Worm (Caenorhabditis elegans) whole organism, L4 larva: ENCODE measurements around the gene M03B6.5.

Source experiments
- D1046.2 ChIP-seq: fragments of 200-800 bp; sonication (Bioruptor generic); IDR thresholded peaks from 2 replicates; pipeline ENCODE4 v1.3.6; 2022; ENCODE audit warnings: missing genetic modification characterization, missing compliant biosample characterization
- F10B5.3 ChIP-seq: sonication (generic microtip); optimal IDR thresholded peaks from 2 replicates; lab custom pipeline; 2016; ENCODE audit warnings: mild to moderate bottlenecking, missing genetic modification characterization, missing compliant biosample characterization
- F26F4.8 ChIP-seq: fragments of 200-800 bp; sonication (Bioruptor generic); conservative IDR thresholded peaks from 2 replicates; pipeline ENCODE4 v1.3.6; 2022; ENCODE audit warnings: missing genetic modification characterization, missing compliant biosample characterization
- F44E2.7 ChIP-seq: fragments of 200-800 bp; sonication (Bioruptor generic); IDR thresholded peaks from 2 replicates; pipeline ENCODE4 v2.1.2; 2022; ENCODE audit warnings: missing genetic modification characterization, missing compliant biosample characterization
- F49E8.2 ChIP-seq: sonication (generic microtip); optimal IDR thresholded peaks from 2 replicates; lab custom pipeline; 2016; ENCODE audit warnings: missing compliant biosample characterization, mild to moderate bottlenecking, missing genetic modification characterization, borderline replicate concordance
- R02D3.7 ChIP-seq: fragments of 150-350 bp; sonication (generic microtip); optimal IDR thresholded peaks from 3 replicates; lab custom pipeline; 2014; ENCODE audit warnings: missing biosample characterization, missing genetic modification characterization
- T20F7.1 ChIP-seq: fragments of 200-800 bp; sonication (Bioruptor generic); optimal IDR thresholded peaks from 2 replicates; lab custom pipeline; 2018; ENCODE audit warnings: mild to moderate bottlenecking, missing genetic modification characterization, missing compliant biosample characterization
- aha-1 ChIP-seq: fragments of 150-350 bp; peaks from one replicate; lab custom pipeline; 2014; ENCODE audit warnings: missing biosample characterization, missing genetic modification characterization
- arid-1 ChIP-seq: fragments of 200-800 bp; sonication (Bioruptor generic); conservative IDR thresholded peaks from 2 replicates; pipeline ENCODE4 v1.3.6; 2022; ENCODE audit warnings: missing genetic modification reagents, missing genetic modification characterization, missing compliant biosample characterization
- ceh-20 ChIP-seq: fragments of 200-800 bp; sonication (Bioruptor generic); IDR thresholded peaks from 2 replicates; pipeline ENCODE4 v1.3.6; 2022; ENCODE audit warnings: missing genetic modification reagents, missing genetic modification characterization, missing compliant biosample characterization
- ceh-32 ChIP-seq: sonication (generic microtip); optimal IDR thresholded peaks from 2 replicates; lab custom pipeline; 2016; ENCODE audit warnings: mild to moderate bottlenecking, missing genetic modification characterization, missing compliant biosample characterization; ENCODE audit not compliant: poor library complexity
- ceh-44 ChIP-seq: fragments of 200-800 bp; sonication (Bioruptor generic); IDR thresholded peaks from 2 replicates; pipeline ENCODE4 v1.3.6; 2022; ENCODE audit warnings: missing genetic modification reagents, missing genetic modification characterization, missing compliant biosample characterization
- ceh-62 ChIP-seq: sonication (generic microtip); optimal IDR thresholded peaks from 2 replicates; lab custom pipeline; 2017; ENCODE audit warnings: missing biosample characterization, missing genetic modification characterization
- daf-12 ChIP-seq: fragments of 150-350 bp; optimal IDR thresholded peaks from 2 replicates; lab custom pipeline; 2014; ENCODE audit warnings: missing biosample characterization, missing genetic modification reagents, missing genetic modification characterization
- daf-16 ChIP-seq, 3 experiments: sonication (generic microtip); optimal IDR thresholded peaks; 2 replicates each; lab custom pipeline; 2016 to 2017; ENCODE audit warnings: missing genetic modification characterization in 3 of 3, missing genetic modification reagents in 3 of 3, mild to moderate bottlenecking in 2 of 3, missing compliant biosample characterization in 2 of 3, missing biosample characterization in 1 of 3, moderate library complexity in 1 of 3
- dmd-6 ChIP-seq: fragments of 200-800 bp; sonication (Bioruptor generic); IDR thresholded peaks from 2 replicates; pipeline ENCODE4 v1.3.6; 2022; ENCODE audit warnings: missing genetic modification reagents, missing genetic modification characterization, missing compliant biosample characterization
- dmd-8 ChIP-seq: fragments of 200-800 bp; sonication (Bioruptor generic); IDR thresholded peaks from 2 replicates; pipeline ENCODE4 v1.3.6; 2022; ENCODE audit warnings: missing genetic modification characterization, missing compliant biosample characterization
- duxl-1 ChIP-seq: sonication (generic microtip); optimal IDR thresholded peaks from 2 replicates; lab custom pipeline; 2016; ENCODE audit warnings: mild to moderate bottlenecking, missing genetic modification characterization, moderate library complexity, missing compliant biosample characterization; ENCODE audit not compliant: poor library complexity
- fkh-10 ChIP-seq: fragments of 150-350 bp; optimal IDR thresholded peaks from 2 replicates; lab custom pipeline; 2014; ENCODE audit warnings: missing biosample characterization, missing genetic modification reagents, missing genetic modification characterization
- fos-1 ChIP-seq: fragments of 150-350 bp; optimal IDR thresholded peaks from 2 replicates; lab custom pipeline; 2014; ENCODE audit warnings: missing biosample characterization, missing genetic modification characterization
- gei-8 ChIP-seq: fragments of 200-800 bp; sonication (Bioruptor generic); optimal IDR thresholded peaks from 2 replicates; lab custom pipeline; 2018; ENCODE audit warnings: mild to moderate bottlenecking, missing genetic modification characterization, missing compliant biosample characterization
- hlh-11 ChIP-seq: fragments of 200-800 bp; sonication (Bioruptor generic); optimal IDR thresholded peaks from 2 replicates; lab custom pipeline; 2018; ENCODE audit warnings: mild to moderate bottlenecking, missing genetic modification characterization, missing compliant biosample characterization
- hlh-30 ChIP-seq: sonication (generic microtip); optimal IDR thresholded peaks from 2 replicates; lab custom pipeline; 2017; ENCODE audit warnings: antibody characterized with exemption, mild to moderate bottlenecking, missing genetic modification characterization, missing compliant biosample characterization; ENCODE audit not compliant: insufficient read depth
- hmg-1.1 ChIP-seq: fragments of 200-800 bp; sonication (Bioruptor generic); IDR thresholded peaks from 2 replicates; pipeline ENCODE4 v1.3.6; 2022; ENCODE audit warnings: missing genetic modification reagents, missing genetic modification characterization, missing compliant biosample characterization
- jun-1 ChIP-seq: fragments of 150-350 bp; optimal IDR thresholded peaks from 2 replicates; lab custom pipeline; 2014; ENCODE audit warnings: missing biosample characterization, missing genetic modification reagents, missing genetic modification characterization
- lin-15B ChIP-seq: fragments of 150-350 bp; sonication (generic microtip); optimal IDR thresholded peaks from 3 replicates; lab custom pipeline; 2014; ENCODE audit warnings: missing biosample characterization, missing genetic modification characterization
- lin-38 ChIP-seq: fragments of 200-800 bp; sonication (Bioruptor generic); IDR thresholded peaks from 2 replicates; pipeline ENCODE4 v1.3.6; 2022; ENCODE audit warnings: missing genetic modification reagents, missing genetic modification characterization, missing compliant biosample characterization
- lsy-2 ChIP-seq, 2 experiments: fragments of 150-350 bp in 1 of 2; sonication (generic microtip) in 1 of 2; optimal IDR thresholded peaks; 2 replicates each; lab custom pipeline; 2014 to 2017; ENCODE audit warnings: missing biosample characterization in 2 of 2, missing genetic modification characterization in 2 of 2
- madf-5 ChIP-seq, 2 experiments: fragments of 200-800 bp; sonication (Bioruptor generic); IDR thresholded peaks; 2 replicates each; pipeline ENCODE4 v1.3.6; 2022; ENCODE audit warnings: missing compliant biosample characterization in 2 of 2, missing genetic modification characterization in 2 of 2
- mdt-29 ChIP-seq: fragments of 200-800 bp; sonication (Bioruptor generic); IDR thresholded peaks from 2 replicates; pipeline ENCODE4 v1.3.6; 2022; ENCODE audit warnings: missing genetic modification reagents, missing genetic modification characterization, missing compliant biosample characterization
- mep-1 ChIP-seq: fragments of 150-350 bp; sonication (generic microtip); optimal IDR thresholded peaks from 3 replicates; lab custom pipeline; 2014; ENCODE audit warnings: missing biosample characterization, missing genetic modification characterization
- mes-2 ChIP-seq: sonication (generic microtip); optimal IDR thresholded peaks from 2 replicates; lab custom pipeline; 2016; ENCODE audit warnings: missing genotype, mild to moderate bottlenecking, missing genetic modification characterization, missing compliant biosample characterization; ENCODE audit not compliant: poor library complexity, severe bottlenecking
- nhr-6 ChIP-seq: fragments of 150-350 bp; optimal IDR thresholded peaks from 2 replicates; lab custom pipeline; 2014; ENCODE audit warnings: missing biosample characterization, missing genetic modification characterization
- nhr-77 ChIP-seq: fragments of 150-350 bp; optimal IDR thresholded peaks from 2 replicates; lab custom pipeline; 2014; ENCODE audit warnings: missing biosample characterization, missing genetic modification characterization
- pha-4 ChIP-seq, 2 experiments: fragments of 150-350 bp in 1 of 2; fragments of 200-800 bp in 1 of 2; sonication (Bioruptor generic) in 1 of 2; IDR thresholded peaks in 1 of 2; optimal IDR thresholded peaks in 1 of 2; 2 replicates each; pipeline versions ENCODE4 v1.3.6 to Lab custom; 2014 to 2022; ENCODE audit warnings: missing genetic modification characterization in 2 of 2, missing genetic modification reagents in 2 of 2, missing biosample characterization in 1 of 2, missing compliant biosample characterization in 1 of 2
- php-3 ChIP-seq: fragments of 200-800 bp; sonication (Bioruptor generic); IDR thresholded peaks from 2 replicates; pipeline ENCODE4 v1.3.6; 2022; ENCODE audit warnings: missing genetic modification reagents, missing genetic modification characterization, missing compliant biosample characterization
- pqm-1 ChIP-seq: sonication (generic microtip); optimal IDR thresholded peaks from 2 replicates; lab custom pipeline; 2017; ENCODE audit warnings: missing biosample characterization, missing genetic modification characterization
- set-16 ChIP-seq: fragments of 200-800 bp; sonication (Bioruptor generic); IDR thresholded peaks from 2 replicates; pipeline ENCODE4 v1.3.6; 2022; ENCODE audit warnings: missing genetic modification reagents, missing genetic modification characterization, missing compliant biosample characterization
- skn-1 ChIP-seq: fragments of 150-350 bp; optimal IDR thresholded peaks from 2 replicates; lab custom pipeline; 2014; ENCODE audit warnings: missing biosample characterization, missing genetic modification characterization
- spr-1 ChIP-seq: sonication (generic microtip); optimal IDR thresholded peaks from 2 replicates; lab custom pipeline; 2016; ENCODE audit warnings: mild to moderate bottlenecking, missing genetic modification characterization, missing compliant biosample characterization
- unc-39 ChIP-seq: sonication (generic microtip); optimal IDR thresholded peaks from 2 replicates; lab custom pipeline; 2017; ENCODE audit warnings: missing biosample characterization, missing genetic modification characterization
- unc-62 ChIP-seq, 3 experiments: fragments of 150-350 bp in 1 of 3; sonication (generic microtip); optimal IDR thresholded peaks in 2 of 3; peaks in 1 of 3; 1 replicate in 1 of 3; 2 replicates in 2 of 3; lab custom pipeline; 2014 to 2017; ENCODE audit warnings: missing biosample characterization in 3 of 3, missing genetic modification characterization in 3 of 3, missing genetic modification reagents in 3 of 3, missing genotype in 1 of 3
- vab-7 ChIP-seq: fragments of 200-800 bp; sonication (Bioruptor generic); IDR thresholded peaks from 2 replicates; pipeline ENCODE4 v1.3.6; 2022; ENCODE audit warnings: missing genetic modification reagents, missing genetic modification characterization, missing compliant biosample characterization
- zfp-2 ChIP-seq: sonication (generic microtip); optimal IDR thresholded peaks from 2 replicates; lab custom pipeline; 2016; ENCODE audit warnings: mild to moderate bottlenecking, missing genetic modification characterization, missing compliant biosample characterization
- ztf-7 ChIP-seq: fragments of 150-350 bp; optimal IDR thresholded peaks from 2 replicates; lab custom pipeline; 2014; ENCODE audit warnings: missing biosample characterization, missing genetic modification characterization

Gene M03B6.5

ce11 chrX:13885131-13885530 lies 41.4 kb downstream of the M03B6.5 start (continued):
- TF ChIP-seq dmd-8 (GFP tag; lab: Robert Waterston, UW) = no peak
- peak; percentile 42 for TF ChIP-seq mes-2 (tag; lab: Kevin White, UChicago)
- TF ChIP-seq lin-38 (GFP tag; lab: Robert Waterston, UW) = no peak
- 0 out of 2 replicates have a peak, but pooled peaks have one; percentile 31 for TF ChIP-seq dmd-6 (GFP tag; lab: Robert Waterston, UW)
- no peak for TF ChIP-seq mdt-29 (GFP tag; lab: Robert Waterston, UW)
- no peak for TF ChIP-seq jun-1 (tag; lab: Kevin White, UChicago)
- no peak for TF ChIP-seq F10B5.3 (tag; lab: Kevin White, UChicago)
- no peak for TF ChIP-seq R02D3.7 (tag; lab: Kevin White, UChicago)
- TF ChIP-seq unc-62 (GFP tag; optimal IDR thresholded peaks at IDR 0.05 in 1 of 2; lab: Kevin White, UChicago) = peak in 1 of 2 experiments; percentile 34
- no peak for TF ChIP-seq unc-62 (tag; optimal IDR thresholded peaks at IDR 0.05; lab: Kevin White, UChicago)
- TF ChIP-seq php-3 (GFP tag; lab: Robert Waterston, UW) = no peak
- peak; percentile 71 for TF ChIP-seq hlh-11 (tag; lab: Kevin White, UChicago)
- TF ChIP-seq set-16 (GFP tag; lab: Robert Waterston, UW) = no peak
- peak; percentile 87 for TF ChIP-seq nhr-6 (tag; lab: Kevin White, UChicago)
- TF ChIP-seq daf-16 (GFP tag; optimal IDR thresholded peaks at IDR 0.05; lab: Kevin White, UChicago) = no peak
- peak; percentile 88 for TF ChIP-seq daf-16 (tag; optimal IDR thresholded peaks at IDR 0.05; lab: Kevin White, UChicago)
- no peak for TF ChIP-seq fkh-10 (GFP tag; lab: Kevin White, UChicago)
- no peak for TF ChIP-seq madf-5 (GFP tag; IDR thresholded peaks at IDR 0.05; lab: Robert Waterston, UW)
- TF ChIP-seq T20F7.1 = no peak
- TF ChIP-seq pha-4 (GFP tag; IDR thresholded peaks at IDR 0.05; lab: Robert Waterston, UW) = no peak
- TF ChIP-seq pha-4 (tag; optimal IDR thresholded peaks at IDR 0.05; lab: Kevin White, UChicago) = peak; percentile 1
- TF ChIP-seq ceh-44 (GFP tag; lab: Robert Waterston, UW) = no peak

DNA sequence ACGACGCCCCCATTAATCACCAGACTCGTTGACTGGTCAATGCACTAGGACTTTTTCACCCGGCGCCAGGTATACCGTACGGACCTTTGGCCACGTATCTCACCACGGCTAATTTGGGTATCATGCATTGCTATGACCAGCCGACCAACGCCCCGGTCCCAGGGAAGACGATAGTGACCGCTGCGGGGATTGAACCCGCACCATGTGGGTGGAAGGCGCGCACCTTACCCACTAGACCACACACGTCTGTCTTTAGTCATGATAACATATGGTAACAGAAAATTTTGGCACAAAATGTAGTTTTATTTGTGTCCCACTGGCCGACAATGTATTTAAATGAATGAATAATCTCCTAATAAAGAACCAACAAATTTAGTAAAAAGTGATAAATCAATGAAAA lies 42.4 kb downstream of the M03B6.5 start:
- no peak for TF ChIP-seq F49E8.2 (tag; lab: Kevin White, UChicago)
- no peak for TF ChIP-seq ztf-7
- no peak for TF ChIP-seq aha-1 (tag; lab: Kevin White, UChicago)
- TF ChIP-seq F10B5.3 (tag; lab: Kevin White, UChicago) = no peak
- TF ChIP-seq mdt-29 (GFP tag; lab: Robert Waterston, UW) = no peak
- TF ChIP-seq lin-15B (tag; lab: Kevin White, UChicago) = no peak
- no peak for TF ChIP-seq daf-12 (tag; lab: Kevin White, UChicago)
- no peak for TF ChIP-seq hlh-30 (tag; lab: Kevin White, UChicago)
- TF ChIP-seq mep-1 (tag; lab: Kevin White, UChicago) = no peak
- no peak for TF ChIP-seq nhr-77
- no peak for TF ChIP-seq fkh-10 (GFP tag; lab: Kevin White, UChicago)
- TF ChIP-seq hmg-1.1 (GFP tag; lab: Robert Waterston, UW) = no peak
- TF ChIP-seq lsy-2 (tag; optimal IDR thresholded peaks at IDR 0.05; lab: Kevin White, UChicago) = no peak
- TF ChIP-seq fos-1 (tag; lab: Kevin White, UChicago) = no peak
- 0 out of 2 replicates have a peak, but pooled peaks have one; percentile 10 for TF ChIP-seq dmd-6 (GFP tag; lab: Robert Waterston, UW)
- no peak for TF ChIP-seq T20F7.1
- TF ChIP-seq gei-8 (GFP tag; lab: Kevin White, UChicago) = no peak
- TF ChIP-seq skn-1 (tag; lab: Kevin White, UChicago) = no peak
- TF ChIP-seq F26F4.8 (GFP tag; lab: Robert Waterston, UW) = no peak
- peak; percentile 47; the same call in 1 of the 2 replicates for TF ChIP-seq dmd-8 (GFP tag; lab: Robert Waterston, UW)
- TF ChIP-seq zfp-2 (tag; lab: Kevin White, UChicago) = no peak
- TF ChIP-seq pqm-1 (tag; lab: Kevin White, UChicago) = no peak
- TF ChIP-seq D1046.2 (GFP tag; lab: Robert Waterston, UW) = no peak
- TF ChIP-seq spr-1 (tag; lab: Kevin White, UChicago) = no peak
- no peak for TF ChIP-seq ceh-32 (tag; lab: Kevin White, UChicago)
- TF ChIP-seq php-3 (GFP tag; lab: Robert Waterston, UW) = no peak
- 0 out of 2 replicates have a peak, but pooled peaks have one; percentile 42 for TF ChIP-seq arid-1 (GFP tag; lab: Robert Waterston, UW)
- no peak for TF ChIP-seq duxl-1 (tag; lab: Kevin White, UChicago)
- no peak for TF ChIP-seq ceh-62 (tag; lab: Kevin White, UChicago)
- no peak for TF ChIP-seq vab-7 (GFP tag; lab: Robert Waterston, UW)
- TF ChIP-seq unc-39 (tag; lab: Kevin White, UChicago) = no peak
- 0 out of 2 replicates have a peak, but pooled peaks have one; percentile 22 for TF ChIP-seq F44E2.7 (GFP tag; lab: Robert Waterston, UW)
- TF ChIP-seq ceh-20 (GFP tag; lab: Robert Waterston, UW) = no peak
- TF ChIP-seq, all 104 proteins: peak for 4
